Worm (Caenorhabditis elegans) whole organism, L1 larva: ENCODE measurements around the gene T13C5.10.

Experiments
- C04F5.9 ChIP-seq: sonication (generic microtip); optimal IDR thresholded peaks from 2 replicates; lab custom pipeline; 2016; ENCODE audit warnings: missing genetic modification characterization, missing compliant biosample characterization
- aha-1 ChIP-seq: fragments of 150-350 bp; optimal IDR thresholded peaks from 2 replicates; lab custom pipeline; 2014; ENCODE audit warnings: missing biosample characterization, missing genetic modification characterization
- ama-1 ChIP-seq: fragments of 150-350 bp; optimal IDR thresholded peaks from 2 replicates; lab custom pipeline; 2014
- blmp-1 ChIP-seq: fragments of 150-350 bp; optimal IDR thresholded peaks from 2 replicates; lab custom pipeline; 2014; ENCODE audit warnings: missing biosample characterization, missing genetic modification characterization
- ceh-63 ChIP-seq: fragments of 200-800 bp; sonication (Bioruptor generic); optimal IDR thresholded peaks from 2 replicates; lab custom pipeline; 2018; ENCODE audit warnings: mild to moderate bottlenecking, missing genetic modification characterization, missing compliant biosample characterization
- dsc-1 ChIP-seq: sonication (generic microtip); optimal IDR thresholded peaks from 2 replicates; lab custom pipeline; 2016; ENCODE audit warnings: mild to moderate bottlenecking, missing genetic modification characterization, missing compliant biosample characterization
- egl-27 ChIP-seq, 2 experiments: fragments of 150-350 bp in 1 of 2; sonication (generic microtip); optimal IDR thresholded peaks; 3 replicates each; lab custom pipeline; 2017 to 2018; ENCODE audit warnings: missing biosample characterization in 2 of 2, missing genetic modification characterization in 2 of 2, missing genetic modification reagents in 2 of 2
- fkh-10 ChIP-seq: sonication (generic microtip); optimal IDR thresholded peaks from 2 replicates; lab custom pipeline; 2017; ENCODE audit warnings: missing biosample characterization, missing genetic modification reagents, missing genetic modification characterization
- fkh-4 ChIP-seq: sonication (generic microtip); optimal IDR thresholded peaks from 2 replicates; lab custom pipeline; 2016; ENCODE audit warnings: missing compliant biosample characterization, missing genetic modification characterization, borderline replicate concordance
- fos-1 ChIP-seq: fragments of 150-350 bp; optimal IDR thresholded peaks from 2 replicates; lab custom pipeline; 2014; ENCODE audit warnings: missing biosample characterization, missing genetic modification characterization
- hlh-17 ChIP-seq: fragments of 200-800 bp; sonication (Bioruptor generic); optimal IDR thresholded peaks from 2 replicates; lab custom pipeline; 2018; ENCODE audit warnings: missing genetic modification characterization, mild to moderate bottlenecking, missing compliant biosample characterization, moderate library complexity, borderline replicate concordance
- hlh-4 ChIP-seq: sonication (generic microtip); optimal IDR thresholded peaks from 2 replicates; lab custom pipeline; 2016; ENCODE audit warnings: mild to moderate bottlenecking, missing genetic modification characterization, missing compliant biosample characterization
- hpl-2 ChIP-seq: fragments of 150-350 bp; optimal IDR thresholded peaks from 2 replicates; lab custom pipeline; 2014; ENCODE audit warnings: missing biosample characterization, missing genetic modification reagents, missing genetic modification characterization
- isw-1 ChIP-seq: fragments of 200-800 bp; sonication (Bioruptor generic); IDR thresholded peaks from 2 replicates; pipeline ENCODE4 v1.3.6; 2022; ENCODE audit warnings: missing genetic modification characterization, missing compliant biosample characterization
- lin-13 ChIP-seq: fragments of 150-350 bp; optimal IDR thresholded peaks from 2 replicates; lab custom pipeline; 2014; ENCODE audit warnings: missing biosample characterization, missing genetic modification reagents, missing genetic modification characterization
- lin-14 ChIP-seq: fragments of 200-800 bp; sonication (Bioruptor generic); optimal IDR thresholded peaks from 2 replicates; lab custom pipeline; 2018; ENCODE audit warnings: mild to moderate bottlenecking, missing genetic modification characterization, moderate library complexity, missing compliant biosample characterization
- lin-39 ChIP-seq: fragments of 150-350 bp; optimal IDR thresholded peaks from 2 replicates; lab custom pipeline; 2014; ENCODE audit warnings: missing biosample characterization, missing genetic modification reagents, missing genetic modification characterization
- lsy-2 ChIP-seq, 2 experiments: fragments of 150-350 bp; optimal IDR thresholded peaks; 2 replicates each; lab custom pipeline; 2014; ENCODE audit warnings: missing biosample characterization in 2 of 2, missing genetic modification characterization in 2 of 2
- mab-9 ChIP-seq: fragments of 200-800 bp; sonication (Bioruptor generic); IDR thresholded peaks from 2 replicates; pipeline ENCODE4 v1.3.6; 2022; ENCODE audit warnings: missing genetic modification reagents, missing genetic modification characterization, missing compliant biosample characterization
- mef-2 ChIP-seq: fragments of 150-350 bp; optimal IDR thresholded peaks from 2 replicates; lab custom pipeline; 2014; ENCODE audit warnings: missing biosample characterization, missing genetic modification characterization
- mep-1 ChIP-seq: fragments of 150-350 bp; optimal IDR thresholded peaks from 2 replicates; lab custom pipeline; 2014; ENCODE audit warnings: missing biosample characterization, missing genetic modification characterization
- nhr-19 ChIP-seq: fragments of 200-800 bp; sonication (Bioruptor generic); conservative IDR thresholded peaks from 2 replicates; pipeline ENCODE4 v1.3.6; 2022; ENCODE audit warnings: missing genetic modification characterization, missing compliant biosample characterization
- nhr-237 ChIP-seq: fragments of 150-350 bp; optimal IDR thresholded peaks from 2 replicates; lab custom pipeline; 2014; ENCODE audit warnings: missing biosample characterization, missing genetic modification characterization
- nhr-28 ChIP-seq: fragments of 150-350 bp; optimal IDR thresholded peaks from 2 replicates; lab custom pipeline; 2014; ENCODE audit warnings: missing biosample characterization, missing genetic modification characterization
- nhr-85 ChIP-seq: sonication (generic microtip); peaks from one replicate; lab custom pipeline; 2016; ENCODE audit warnings: missing genetic modification characterization, inconsistent platforms, missing compliant biosample characterization
- pag-3 ChIP-seq: sonication (generic microtip); optimal IDR thresholded peaks from 2 replicates; lab custom pipeline; 2017; ENCODE audit warnings: missing genetic modification characterization, mild to moderate bottlenecking, missing compliant biosample characterization, antibody characterized with exemption, borderline replicate concordance; ENCODE audit not compliant: insufficient read depth
- rnt-1 ChIP-seq: sonication (generic microtip); optimal IDR thresholded peaks from 2 replicates; lab custom pipeline; 2016; ENCODE audit warnings: mild to moderate bottlenecking, missing genetic modification characterization, moderate library complexity, missing compliant biosample characterization
- snpc-4 ChIP-seq: fragments of 150-350 bp; optimal IDR thresholded peaks from 2 replicates; lab custom pipeline; 2014; ENCODE audit warnings: missing biosample characterization, missing genetic modification characterization
- snu-23 ChIP-seq: sonication (generic microtip); optimal IDR thresholded peaks from 2 replicates; lab custom pipeline; 2016; ENCODE audit warnings: missing genetic modification characterization, missing compliant biosample characterization
- sox-4 ChIP-seq: sonication (generic microtip); optimal IDR thresholded peaks from 2 replicates; lab custom pipeline; 2016; ENCODE audit warnings: missing genetic modification characterization, missing compliant biosample characterization
- sptf-1 ChIP-seq: fragments of 150-350 bp; optimal IDR thresholded peaks from 2 replicates; lab custom pipeline; 2014; ENCODE audit warnings: missing biosample characterization, missing genetic modification characterization
- sup-37 ChIP-seq: fragments of 200-800 bp; sonication (Bioruptor generic); optimal IDR thresholded peaks from 2 replicates; lab custom pipeline; 2018; ENCODE audit warnings: mild to moderate bottlenecking, missing genetic modification characterization, missing compliant biosample characterization
- swsn-7 ChIP-seq: sonication (generic microtip); optimal IDR thresholded peaks from 2 replicates; lab custom pipeline; 2016; ENCODE audit warnings: missing genetic modification characterization, missing compliant biosample characterization
- unc-130 ChIP-seq: fragments of 150-350 bp; optimal IDR thresholded peaks from 2 replicates; lab custom pipeline; 2017; ENCODE audit warnings: missing biosample characterization, missing genetic modification characterization, inconsistent platforms
- unc-30 ChIP-seq: sonication (generic microtip); optimal IDR thresholded peaks from 2 replicates; lab custom pipeline; 2017; ENCODE audit warnings: missing biosample characterization, missing genetic modification characterization
- zag-1 ChIP-seq: fragments of 150-350 bp; optimal IDR thresholded peaks from 2 replicates; lab custom pipeline; 2014; ENCODE audit warnings: missing biosample characterization, missing genetic modification characterization
- ztf-4 ChIP-seq: fragments of 150-350 bp; optimal IDR thresholded peaks from 2 replicates; lab custom pipeline; 2014; ENCODE audit warnings: missing biosample characterization, missing genetic modification characterization

Gene T13C5.10

DNA sequence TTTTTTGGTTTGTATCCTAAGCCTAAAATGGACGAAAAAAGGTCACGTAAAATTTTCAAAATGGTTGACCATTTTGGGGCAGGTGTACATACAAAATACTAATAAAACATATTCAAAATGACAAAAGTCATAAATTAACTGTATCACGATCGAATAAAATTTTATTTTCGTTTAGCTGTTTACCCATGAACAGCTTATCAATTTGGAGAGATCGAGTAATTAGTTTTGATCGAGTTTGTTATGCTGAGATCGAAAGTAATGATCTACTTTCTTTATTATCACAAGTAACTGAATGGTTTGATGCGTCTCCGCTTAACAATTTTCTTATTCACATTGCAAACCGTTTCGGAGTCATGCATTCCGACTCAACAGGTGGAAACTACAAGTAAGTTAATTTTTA is at the start of gene T13C5.10:
T13C5.10 (plus strand) TSS at position 301 of the 400 bp plus-strand sequence.
- no peak for TF ChIP-seq pag-3 (tag; lab: Kevin White, UChicago)
- TF ChIP-seq unc-130 (tag; lab: Kevin White, UChicago) = no peak
- TF ChIP-seq ama-1 (lab: Kevin White, UChicago) = no peak
- TF ChIP-seq fkh-10 = no peak
- no peak for TF ChIP-seq mab-9
- TF ChIP-seq C04F5.9 (tag; lab: Kevin White, UChicago) = no peak
- no peak for TF ChIP-seq ztf-4 (tag; lab: Kevin White, UChicago)
- TF ChIP-seq nhr-237 (tag; lab: Kevin White, UChicago) = no peak
- TF ChIP-seq mef-2 (tag; lab: Kevin White, UChicago) = no peak
- TF ChIP-seq lsy-2 (tag; optimal IDR thresholded peaks at IDR 0.05; lab: Kevin White, UChicago) = no peak
- TF ChIP-seq nhr-28 (tag; lab: Kevin White, UChicago) = no peak
- no peak for TF ChIP-seq isw-1 (GFP tag; lab: Robert Waterston, UW)
- TF ChIP-seq snu-23 (GFP tag; lab: Kevin White, UChicago) = no peak
- TF ChIP-seq sup-37 (GFP tag; lab: Kevin White, UChicago) = no peak
- TF ChIP-seq nhr-85 (tag; lab: Kevin White, UChicago) = no peak
- TF ChIP-seq swsn-7 (tag; lab: Kevin White, UChicago) = no peak
- TF ChIP-seq lin-39 (tag; lab: Kevin White, UChicago) = no peak
- no peak for TF ChIP-seq sox-4 (tag; lab: Kevin White, UChicago)
- TF ChIP-seq snpc-4 (tag; lab: Kevin White, UChicago) = no peak

DNA sequence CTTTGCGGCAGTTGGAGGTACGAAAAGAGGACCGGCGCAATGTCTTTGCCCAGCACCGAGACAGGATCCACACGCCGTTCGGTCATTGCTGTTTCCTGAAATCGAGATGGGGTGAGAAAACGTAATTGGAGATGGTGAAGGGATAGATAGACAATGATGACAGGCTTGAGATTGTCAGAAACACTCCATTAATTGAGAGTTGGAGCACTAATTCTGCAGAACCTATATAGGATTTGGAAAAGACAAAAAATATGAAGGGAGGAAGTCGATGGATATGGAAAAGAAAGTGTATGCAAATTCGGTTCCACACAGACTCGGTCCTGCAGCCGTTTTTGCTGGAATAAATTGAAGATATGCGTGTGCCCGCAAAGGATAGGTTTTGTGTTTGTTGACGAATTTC is 49.7 kb upstream of the T13C5.10 start, which contains the start of gene Y72A10A.1:
Y72A10A.1 (minus strand) TSS at position 101 of the 400 bp plus-strand sequence.
- no peak for TF ChIP-seq egl-27 (tag; optimal IDR thresholded peaks at IDR 0.05; lab: Kevin White, UChicago)
- no peak for TF ChIP-seq ama-1 (lab: Kevin White, UChicago)
- TF ChIP-seq fos-1 = no peak
- no peak for TF ChIP-seq unc-30
- no peak for TF ChIP-seq fkh-4 (tag; lab: Kevin White, UChicago)
- no peak for TF ChIP-seq dsc-1 (tag; lab: Kevin White, UChicago)
- TF ChIP-seq pag-3 (tag; lab: Kevin White, UChicago) = no peak
- TF ChIP-seq hpl-2 = no peak
- TF ChIP-seq ceh-63 = no peak
- TF ChIP-seq nhr-19 (GFP tag; lab: Robert Waterston, UW) = no peak
- no peak for TF ChIP-seq aha-1 (tag; lab: Kevin White, UChicago)
- TF ChIP-seq unc-130 (tag; lab: Kevin White, UChicago) = no peak
- TF ChIP-seq hlh-17 = no peak
- TF ChIP-seq sptf-1 = no peak
- no peak for TF ChIP-seq lin-13 (GFP tag; lab: Kevin White, UChicago)
- no peak for TF ChIP-seq sox-4 (tag; lab: Kevin White, UChicago)

DNA sequence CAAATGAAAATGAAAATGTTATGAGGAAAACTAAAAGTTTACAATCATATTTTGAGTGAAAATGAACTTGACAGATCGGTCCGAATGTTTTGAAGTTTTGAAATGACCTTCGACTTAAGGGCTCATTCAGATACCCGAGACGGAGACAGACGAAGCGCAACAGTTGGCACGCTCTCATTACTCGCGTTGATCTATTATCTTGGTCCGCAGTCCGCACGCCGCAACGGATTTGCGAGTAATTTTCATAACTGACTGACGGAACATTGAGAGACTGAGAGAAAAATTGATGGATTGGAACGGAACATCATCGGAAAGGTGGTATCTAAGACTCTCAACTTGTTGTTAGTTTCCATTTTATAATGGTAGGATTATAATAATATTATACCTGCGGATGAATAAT is 42.0 kb upstream of the T13C5.10 start:
- TF ChIP-seq mab-9 (no peak), rnt-1 (peak; percentile 21), lin-14 (GFP tag; lab: Kevin White, UChicago) (peak; percentile 32)

DNA sequence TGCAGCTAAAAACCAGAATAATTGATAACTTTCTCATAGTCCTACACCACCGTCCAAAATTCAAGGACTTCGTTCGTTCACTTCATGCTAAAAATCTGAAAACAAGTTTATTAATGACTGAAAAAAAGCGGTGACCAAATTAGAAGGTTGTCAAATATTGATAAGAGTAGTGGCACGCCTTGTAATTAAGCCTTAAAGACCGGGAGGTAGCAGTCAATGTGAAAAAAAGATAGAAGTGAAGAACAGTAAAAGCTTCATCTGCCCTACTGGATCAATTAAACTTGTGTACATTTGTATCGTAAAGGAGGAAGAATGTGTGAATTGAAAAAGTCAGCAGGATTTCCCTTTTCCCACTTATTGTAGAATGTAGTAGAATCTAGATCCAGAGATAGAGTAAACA is 37.5 kb upstream of the T13C5.10 start, which contains the start of gene tag-275:
tag-275 (minus strand) TSS at position 101 of the 400 bp plus-strand sequence.
- TF ChIP-seq zag-1 = no peak
- no peak for TF ChIP-seq fkh-10
- no peak for TF ChIP-seq sox-4 (tag; lab: Kevin White, UChicago)
- no peak for TF ChIP-seq C04F5.9 (tag; lab: Kevin White, UChicago)
- TF ChIP-seq hlh-4 = no peak
- TF ChIP-seq, all 84 proteins: peak for 0

DNA sequence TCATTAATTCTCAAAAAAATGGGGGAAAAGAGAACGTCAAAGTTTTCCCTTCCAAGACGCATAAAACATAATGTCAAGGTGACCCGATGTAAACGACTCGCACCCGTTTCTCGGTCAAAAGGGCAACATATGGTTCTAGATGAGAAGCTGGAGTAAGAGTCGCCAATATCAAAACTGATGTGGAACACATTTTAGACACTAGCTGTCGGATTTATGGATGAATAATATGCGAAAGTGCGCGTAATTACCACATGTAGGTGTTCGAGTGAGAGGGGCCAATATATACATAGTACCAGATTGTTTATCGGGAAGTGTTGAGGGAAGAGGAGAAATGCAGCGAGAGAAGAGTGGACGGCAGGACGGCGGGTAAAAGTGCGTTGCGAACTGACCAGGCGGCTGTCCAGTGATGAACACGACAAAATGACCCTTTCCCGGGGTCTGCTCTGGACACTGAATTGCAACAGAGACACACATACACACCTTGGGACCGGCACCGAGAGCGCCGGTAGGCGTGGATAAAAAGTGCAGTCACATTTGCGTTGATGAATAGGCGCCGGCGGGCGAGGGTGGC is 36.9 kb upstream of the T13C5.10 start:
- TF ChIP-seq mep-1 = no peak
- peak; percentile 78 for TF ChIP-seq dsc-1 (tag; lab: Kevin White, UChicago)
- peak; percentile 3 for TF ChIP-seq blmp-1 (tag; lab: Kevin White, UChicago)
